Fruit fly (Drosophila melanogaster): ENCODE measurements around the gene CG33635.

The CG33635 gene

dm6 chr2L:140849-141248 is 17.6 kb downstream of the CG33635 start, which contains the start of the genes CG31975 and ovm:
Gene CG31975 (minus strand): TSS chr2L:140992.
Gene ovm (minus strand): TSS chr2L:140992.
- TF ChIP-seq sug (tag; optimal IDR thresholded peaks at IDR 0.05) (peak; percentile 38), Vsx1 (GFP tag; optimal IDR thresholded peaks at IDR 0.05) (no peak), CG1602 (GFP tag; optimal IDR thresholded peaks at IDR 0.05) (no peak), Fer3 (tag; optimal IDR thresholded peaks at IDR 0.05) (no peak), cwo (GFP tag; optimal IDR thresholded peaks at IDR 0.05) (peak; percentile 83), exex (tag; optimal IDR thresholded peaks at IDR 0.05) (peak; percentile 72)

DNA sequence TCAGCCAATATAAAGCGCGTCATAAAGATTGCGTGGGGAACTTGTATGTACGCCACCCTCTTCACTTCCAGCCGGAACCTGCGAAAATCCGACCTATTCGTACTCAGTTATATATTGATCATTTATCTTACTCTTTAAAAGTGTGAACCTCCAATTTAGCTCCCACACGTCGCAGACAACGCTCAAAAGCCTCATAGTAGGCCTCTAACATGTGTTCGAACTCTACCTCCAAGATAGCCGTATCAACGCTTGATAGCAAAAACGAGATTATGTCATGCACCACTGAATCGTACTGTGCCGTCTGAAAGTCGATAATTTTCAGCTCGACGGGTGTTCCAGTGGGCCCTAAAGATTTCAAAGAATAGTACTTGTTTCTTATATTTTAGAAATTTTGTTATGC is 18.9 kb downstream of the CG33635 start:
- TF ChIP-seq Fer1 (GFP tag; optimal IDR thresholded peaks at IDR 0.05) (peak; percentile 44), crc (GFP tag; optimal IDR thresholded peaks at IDR 0.05) (no peak), CG15269 (tag; optimal IDR thresholded peaks at IDR 0.05) (no peak), CG18599 (GFP tag; optimal IDR thresholded peaks at IDR 0.05) (peak; percentile 8), chinmo (GFP tag; IDR thresholded peaks at IDR 0.05; ENCODE audit: partially characterized antibody) (0 out of 4 replicates have a peak, but pooled peaks have one; percentile 25), sug (tag; optimal IDR thresholded peaks at IDR 0.05) (peak; percentile 94), CG12769 (tag; optimal IDR thresholded peaks at IDR 0.05) (peak; percentile 18), Ets65A (GFP tag) (no peak), CG3281 (GFP tag; optimal IDR thresholded peaks at IDR 0.05) (no peak), CG12299 (tag; optimal IDR thresholded peaks at IDR 0.05) (no peak), Rfx (GFP tag; IDR thresholded peaks at IDR 0.05) (no peak), zfh1 (GFP tag; IDR thresholded peaks at IDR 0.05) (no peak), CG8089 (GFP tag; optimal IDR thresholded peaks at IDR 0.05) (no peak), croc (GFP tag; conservative IDR thresholded peaks at IDR 0.05) (no peak), zfh2 (GFP tag; optimal IDR thresholded peaks at IDR 0.05) (no peak), CG8290 (GFP tag; optimal IDR thresholded peaks at IDR 0.05) (no peak), CG8290 (tag; optimal IDR thresholded peaks at IDR 0.05) (peak in 1 of 2 experiments; percentile 34), ci (GFP tag; IDR thresholded peaks at IDR 0.05) (peak; percentile 46; the same call in 1 of the 3 replicates), Hey (tag; optimal IDR thresholded peaks at IDR 0.05) (peak; percentile 40), D (optimal IDR thresholded peaks at IDR 0.05) (no peak), D (GFP tag; optimal IDR thresholded peaks at IDR 0.05) (no peak), danr (GFP tag; IDR thresholded peaks at IDR 0.05) (no peak), CG15514 (GFP tag; optimal IDR thresholded peaks at IDR 0.05) (peak; percentile 23), CG5180 (GFP tag; optimal IDR thresholded peaks at IDR 0.05) (peak; percentile 52), exex (tag; optimal IDR thresholded peaks at IDR 0.05) (peak; percentile 72), CG13296 (GFP tag; optimal IDR thresholded peaks at IDR 0.05) (peak; percentile 40), oc (tag; optimal IDR thresholded peaks at IDR 0.05) (no peak), CG7556 (GFP tag; optimal IDR thresholded peaks at IDR 0.05) (no peak), CG17612 (GFP tag; IDR thresholded peaks at IDR 0.05) (no peak), E2f2 (GFP tag; IDR thresholded peaks at IDR 0.05) (no peak), Ssrp (tag; optimal IDR thresholded peaks at IDR 0.05) (no peak), NFAT (GFP tag; IDR thresholded peaks at IDR 0.05) (no peak), abd-A (tag; optimal IDR thresholded peaks at IDR 0.05) (no peak), CG14667 (GFP tag; IDR thresholded peaks at IDR 0.05) (no peak), ac (GFP tag; optimal IDR thresholded peaks at IDR 0.05) (no peak), CG13123 (GFP tag; optimal IDR thresholded peaks at IDR 0.05) (no peak), CG17359 (tag; optimal IDR thresholded peaks at IDR 0.05) (no peak), CrebB (tag; optimal IDR thresholded peaks at IDR 0.05) (no peak), cwo (GFP tag; optimal IDR thresholded peaks at IDR 0.05) (peak; percentile 68), phol (tag; optimal IDR thresholded peaks at IDR 0.05) (no peak), CoRest (tag; optimal IDR thresholded peaks at IDR 0.05) (no peak), CG4360 (GFP tag; IDR thresholded peaks at IDR 0.05) (no peak), CG1602 (GFP tag; optimal IDR thresholded peaks at IDR 0.05) (no peak), CG13894 (tag; optimal IDR thresholded peaks at IDR 0.05) (peak; percentile 77), cato (GFP tag; optimal IDR thresholded peaks at IDR 0.05; ENCODE audit: borderline replicate concordance) (no peak), Sox102F (GFP tag; optimal IDR thresholded peaks at IDR 0.05) (no peak)
